Fruit fly (Drosophila melanogaster): ENCODE results near the gene Ugt36E1.

The Ugt36E1 gene

DNA sequence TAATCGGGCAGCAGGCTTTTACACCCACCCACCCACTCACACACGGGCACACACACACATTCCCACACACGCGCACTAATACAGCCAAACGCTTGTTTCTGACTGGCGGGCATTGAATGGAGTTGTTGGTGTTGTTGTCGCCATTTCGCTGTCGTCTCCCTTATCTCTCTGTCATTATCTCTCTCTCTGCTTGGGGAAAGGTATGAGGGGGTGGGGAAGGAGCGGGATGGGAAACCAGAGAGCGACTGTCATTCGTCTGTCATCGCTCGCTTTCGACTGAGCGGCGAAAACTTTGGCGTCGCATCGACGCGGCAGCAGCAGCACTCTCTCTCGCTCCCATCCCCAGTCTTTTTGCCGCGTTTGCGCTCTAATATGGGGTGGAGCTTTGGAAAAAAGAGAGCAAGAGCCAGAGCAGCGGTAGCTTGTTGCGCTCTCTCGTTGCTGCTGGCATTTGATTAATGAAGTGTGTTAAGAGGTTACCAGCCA lies 30.6 kb upstream of the Ugt36E1 start (continued):
- TF ChIP-seq HLH54F (GFP tag; optimal IDR thresholded peaks at IDR 0.05) (no peak), btn (GFP tag; optimal IDR thresholded peaks at IDR 0.05) (no peak), Trl (optimal IDR thresholded peaks at IDR 0.05) (peak; percentile 87 to 94), Trl (GFP tag; optimal IDR thresholded peaks at IDR 0.05) (peak; percentile 15), Pdp1 (GFP tag; optimal IDR thresholded peaks at IDR 0.05) (peak in 1 of 2 experiments; percentile 34), Abd-B (GFP tag; optimal IDR thresholded peaks at IDR 0.05) (no peak), GATAe (GFP tag; conservative IDR thresholded peaks at IDR 0.05) (peak; percentile 73), CG12391 (tag; optimal IDR thresholded peaks at IDR 0.05) (no peak), CG16813 (GFP tag; IDR thresholded peaks at IDR 0.05; ENCODE audit: partially characterized antibody) (no peak), yki (optimal IDR thresholded peaks at IDR 0.05) (peak; percentile 2), H2.0 (GFP tag; IDR thresholded peaks at IDR 0.05) (no peak), gce (GFP tag; IDR thresholded peaks at IDR 0.05) (no peak), vvl (GFP tag; IDR thresholded peaks at IDR 0.05) (0 out of 2 replicates have a peak, but pooled peaks have one; percentile 24), sens (GFP tag) (no peak), Neu2 (GFP tag; optimal IDR thresholded peaks at IDR 0.05; ENCODE audit: borderline replicate concordance) (no peak), phol (tag; optimal IDR thresholded peaks at IDR 0.05) (no peak), seq (GFP tag; IDR thresholded peaks at IDR 0.05) (peak; percentile 61; the same call in 1 of the 2 replicates), Myb (GFP tag; optimal IDR thresholded peaks at IDR 0.05) (no peak), Side (GFP tag; optimal IDR thresholded peaks at IDR 0.05) (no peak), chm (GFP tag; IDR thresholded peaks at IDR 0.05) (peak; percentile 25; the same call in 1 of the 2 replicates), CG10274 (GFP tag; optimal IDR thresholded peaks at IDR 0.05) (no peak), CG34224 (GFP tag; IDR thresholded peaks at IDR 0.05; ENCODE audit: partially characterized antibody) (peak; percentile 40; the same call in 2 of the 3 replicates), CG15479 (GFP tag; optimal IDR thresholded peaks at IDR 0.05) (no peak), Mrtf (GFP tag; IDR thresholded peaks at IDR 0.05) (no peak), Fer1 (GFP tag; optimal IDR thresholded peaks at IDR 0.05) (no peak), Jarid2 (GFP tag; optimal IDR thresholded peaks at IDR 0.05) (peak; percentile 29), ssp (GFP tag; IDR thresholded peaks at IDR 0.05) (no peak), CG1233 (GFP tag; optimal IDR thresholded peaks at IDR 0.05) (no peak), CG10462 (GFP tag; optimal IDR thresholded peaks at IDR 0.05) (no peak), Nf-YC (tag; optimal IDR thresholded peaks at IDR 0.05) (peak; percentile 99), dpn (GFP tag; optimal IDR thresholded peaks at IDR 0.05) (no peak), Nf-YB (GFP tag; optimal IDR thresholded peaks at IDR 0.05) (peak; percentile 99), Dll (GFP tag; IDR thresholded peaks at IDR 0.05; ENCODE audit: partially characterized antibody) (peak; percentile 54; the same call in 2 of the 4 replicates), chinmo (GFP tag; IDR thresholded peaks at IDR 0.05; ENCODE audit: partially characterized antibody) (peak; percentile 80; the same call in 1 of the 4 replicates), dmrt11E (tag; optimal IDR thresholded peaks at IDR 0.05) (no peak), CG12071 (GFP tag; optimal IDR thresholded peaks at IDR 0.05) (peak; percentile 23), zen2 (GFP tag; IDR thresholded peaks at IDR 0.05; ENCODE audit: partially characterized antibody) (0 out of 3 replicates have a peak, but pooled peaks have one; percentile 14), CG17328 (GFP tag; IDR thresholded peaks at IDR 0.05) (no peak), CG8944 (GFP tag; optimal IDR thresholded peaks at IDR 0.05) (no peak), CG6791 (GFP tag; IDR thresholded peaks at IDR 0.05; ENCODE audit: partially characterized antibody) (no peak), sr (GFP tag; IDR thresholded peaks at IDR 0.05) (peak; percentile 67; the same call in 2 of the 3 replicates), gsb (GFP tag; IDR thresholded peaks at IDR 0.05) (no peak), en (GFP tag; optimal IDR thresholded peaks at IDR 0.05) (no peak), CG32772 (GFP tag; IDR thresholded peaks at IDR 0.05) (no peak), Sin3A (optimal IDR thresholded peaks at IDR 0.05) (no peak), sug (tag; optimal IDR thresholded peaks at IDR 0.05) (peak; percentile 35)
